Worm (Caenorhabditis elegans): ENCODE measurements around the gene sulp-8.

DNA sequence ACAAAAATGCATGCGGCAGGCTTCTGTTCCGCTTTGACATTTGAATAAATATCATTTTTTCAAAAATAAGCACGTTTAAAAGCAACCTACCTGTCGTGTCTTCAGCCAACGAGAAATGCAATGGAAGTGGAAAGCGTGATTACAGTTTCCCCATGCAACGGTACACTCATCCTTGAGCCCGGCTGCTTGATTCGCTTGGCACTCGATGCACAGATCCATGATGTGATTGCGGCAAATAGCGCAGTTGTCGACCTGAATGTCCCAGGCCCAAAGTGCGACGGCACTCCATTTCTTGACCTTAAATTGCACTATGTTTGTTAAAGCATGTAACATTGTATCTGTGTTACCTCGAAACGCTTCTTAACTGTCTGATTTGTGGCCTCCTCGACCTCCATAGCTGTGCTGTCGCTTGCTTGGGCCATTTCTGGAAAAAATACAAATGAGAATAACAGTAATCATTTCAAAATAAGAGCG lies 16.7 kb upstream of the sulp-8 start, which contains the start of gene rbx-1:
- TF ChIP-seq ztf-16 (tag; optimal IDR thresholded peaks at IDR 0.05) (no peak), dmd-4 (tag; optimal IDR thresholded peaks at IDR 0.05; ENCODE audit: borderline replicate concordance) (no peak)
